Fruit fly (Drosophila melanogaster) whole organism, wandering third instar larva: ENCODE measurements around the gene CG42780.

Source experiments
- Abd-B ChIP-seq: fragments of >200 bp; optimal IDR thresholded peaks from 2 replicates; lab custom pipeline; 2017; ENCODE audit warnings: missing biosample characterization, missing genetic modification characterization
- CG32264 ChIP-seq: fragments of 200-800 bp; sonication (Bioruptor generic); optimal IDR thresholded peaks from 2 replicates; lab custom pipeline; 2016; ENCODE audit warnings: missing biosample characterization, missing genetic modification characterization
- CG9705 ChIP-seq: fragments of 200-800 bp; sonication (Bioruptor generic); optimal IDR thresholded peaks from 2 replicates; lab custom pipeline; 2018; ENCODE audit warnings: missing biosample characterization, mild to moderate bottlenecking, missing genetic modification characterization
- CrebA ChIP-seq: fragments of 200-800 bp; sonication (Bioruptor generic); optimal IDR thresholded peaks from 2 replicates; lab custom pipeline; 2016; ENCODE audit warnings: missing biosample characterization, mild to moderate bottlenecking, missing genetic modification characterization, borderline replicate concordance
- Dfd ChIP-seq: fragments of >200 bp; optimal IDR thresholded peaks from 2 replicates; lab custom pipeline; 2017; ENCODE audit warnings: missing biosample characterization, missing genetic modification characterization
- Dif ChIP-seq: fragments of 200-275, 200-300 bp; sonication (Bioruptor generic); optimal IDR thresholded peaks from 2 replicates; lab custom pipeline; 2018; ENCODE audit warnings: missing biosample characterization, missing genetic modification characterization; ENCODE audit not compliant: partially characterized antibody
- GATAd ChIP-seq: sonication (Bioruptor generic); optimal IDR thresholded peaks from 2 replicates; lab custom pipeline; 2016; ENCODE audit warnings: missing biosample characterization, missing genetic modification characterization
- HLH106 ChIP-seq: fragments of 200-800 bp; optimal IDR thresholded peaks from 3 replicates; lab custom pipeline; 2019; ENCODE audit warnings: missing biosample characterization, mild to moderate bottlenecking, missing genetic modification characterization, moderate library complexity
- Hnf4 ChIP-seq: fragments of 200-800 bp; sonication (Bioruptor generic); optimal IDR thresholded peaks from 2 replicates; lab custom pipeline; 2016; ENCODE audit warnings: missing biosample characterization, mild to moderate bottlenecking, missing genetic modification characterization
- Hr78 ChIP-seq: fragments of >200 bp; optimal IDR thresholded peaks from 2 replicates; lab custom pipeline; 2017; ENCODE audit warnings: missing biosample characterization, missing genetic modification characterization
- Hr83 ChIP-seq: fragments of 200-300 bp; sonication (Bioruptor generic); optimal IDR thresholded peaks from 2 replicates; lab custom pipeline; 2016; ENCODE audit warnings: missing biosample characterization, mild to moderate bottlenecking, missing genetic modification characterization, moderate library complexity; ENCODE audit not compliant: poor library complexity, severe bottlenecking
- Jra ChIP-seq: sonication (Bioruptor generic); optimal IDR thresholded peaks from 2 replicates; lab custom pipeline; 2016; ENCODE audit warnings: missing biosample characterization, missing genetic modification characterization
- Mio ChIP-seq: sonication (Bioruptor generic); optimal IDR thresholded peaks from 2 replicates; lab custom pipeline; 2016; ENCODE audit warnings: missing biosample characterization, missing genetic modification characterization
- Myc ChIP-seq: fragments of >200 bp; optimal IDR thresholded peaks from 2 replicates; lab custom pipeline; 2017
- N ChIP-seq: fragments of >200 bp; optimal IDR thresholded peaks from 2 replicates; lab custom pipeline; 2018; ENCODE audit warnings: missing biosample characterization, missing external identifiers, missing genetic modification characterization
- OdsH ChIP-seq: fragments of 200-800 bp; sonication (Bioruptor generic); optimal IDR thresholded peaks from 2 replicates; lab custom pipeline; 2016; ENCODE audit warnings: missing biosample characterization, mild to moderate bottlenecking, missing genetic modification characterization
- Rel ChIP-seq, 2 experiments: fragments of 200-800 bp; sonication (Bioruptor generic) in 1 of 2; optimal IDR thresholded peaks; 2 replicates in 1 of 2; 3 replicates in 1 of 2; lab custom pipeline; 2016 to 2019; ENCODE audit warnings: mild to moderate bottlenecking in 2 of 2, missing biosample characterization in 2 of 2, missing genetic modification characterization in 2 of 2, moderate library complexity in 1 of 2
- Sp1 ChIP-seq: fragments of 200-800 bp; sonication (Bioruptor generic); optimal IDR thresholded peaks from 3 replicates; lab custom pipeline; 2019; ENCODE audit warnings: missing biosample characterization, mild to moderate bottlenecking, missing genetic modification characterization, moderate library complexity
- Vsx2 ChIP-seq: fragments of 200-300, 225-300 bp; sonication (Bioruptor generic); optimal IDR thresholded peaks from 2 replicates; lab custom pipeline; 2018; ENCODE audit warnings: missing biosample characterization, missing genetic modification characterization; ENCODE audit not compliant: partially characterized antibody
- br ChIP-seq: fragments of 200-800 bp; sonication (Bioruptor generic); optimal IDR thresholded peaks from 2 replicates; lab custom pipeline; 2016; ENCODE audit warnings: missing biosample characterization, missing genetic modification characterization
- brk ChIP-seq: fragments of 200-800 bp; sonication (Bioruptor generic); optimal IDR thresholded peaks from 2 replicates; lab custom pipeline; 2016; ENCODE audit warnings: missing biosample characterization, mild to moderate bottlenecking, missing genetic modification characterization
- dl ChIP-seq, 2 experiments: fragments of 175-275, 200-275 bp in 1 of 2; fragments of 200-275 bp in 1 of 2; sonication (Bioruptor generic); optimal IDR thresholded peaks; lab custom pipeline; 2018; ENCODE audit warnings: mild to moderate bottlenecking in 2 of 2, missing biosample characterization in 2 of 2, missing genetic modification characterization in 2 of 2, moderate library complexity in 2 of 2; ENCODE audit not compliant: partially characterized antibody in 2 of 2, insufficient read depth in 1 of 2
- dmrt93B ChIP-seq: fragments of 200-800 bp; sonication (Bioruptor generic); optimal IDR thresholded peaks from 2 replicates; lab custom pipeline; 2018; ENCODE audit warnings: missing biosample characterization, mild to moderate bottlenecking, missing genetic modification characterization
- dsf ChIP-seq: sonication (Bioruptor generic); optimal IDR thresholded peaks from 2 replicates; lab custom pipeline; 2016; ENCODE audit warnings: missing biosample characterization, missing genetic modification characterization, borderline replicate concordance
- ey ChIP-seq: fragments of 200-800 bp; sonication (Bioruptor generic); optimal IDR thresholded peaks from 2 replicates; lab custom pipeline; 2016; ENCODE audit warnings: missing biosample characterization, missing genetic modification characterization
- foxo ChIP-seq, 2 experiments: fragments of 200-800 bp; sonication (Bioruptor generic); optimal IDR thresholded peaks; 2 replicates in 1 of 2; 3 replicates in 1 of 2; lab custom pipeline; 2016 to 2017; ENCODE audit warnings: missing biosample characterization in 2 of 2, missing genetic modification characterization in 2 of 2
- fru ChIP-seq: fragments of 200-800 bp; sonication (Bioruptor generic); optimal IDR thresholded peaks from 3 replicates; lab custom pipeline; 2016; ENCODE audit warnings: missing biosample characterization, mild to moderate bottlenecking, missing genetic modification characterization
- h ChIP-seq: fragments of 200-800 bp; sonication (Bioruptor generic); optimal IDR thresholded peaks from 3 replicates; lab custom pipeline; 2016; ENCODE audit warnings: missing biosample characterization, mild to moderate bottlenecking, missing genetic modification characterization
- jim ChIP-seq: fragments of 175-275, 200-325 bp; sonication (Bioruptor generic); optimal IDR thresholded peaks from 2 replicates; lab custom pipeline; 2016; ENCODE audit warnings: missing biosample characterization, mild to moderate bottlenecking, missing genetic modification characterization
- lola ChIP-seq: fragments of >200 bp; optimal IDR thresholded peaks from 2 replicates; lab custom pipeline; 2017; ENCODE audit warnings: missing biosample characterization, missing genetic modification characterization
- pan ChIP-seq: fragments of >200 bp; optimal IDR thresholded peaks from 2 replicates; lab custom pipeline; 2017
- psq ChIP-seq: fragments of 200-800 bp; sonication (Bioruptor generic); optimal IDR thresholded peaks from 3 replicates; lab custom pipeline; 2017; ENCODE audit warnings: missing biosample characterization, mild to moderate bottlenecking, missing genetic modification characterization, moderate library complexity
- rgr ChIP-seq: fragments of 200-800 bp; sonication (Bioruptor generic); optimal IDR thresholded peaks from 3 replicates; lab custom pipeline; 2016; ENCODE audit warnings: missing biosample characterization, mild to moderate bottlenecking, missing genetic modification characterization
- sage ChIP-seq: fragments of 200-800 bp; sonication (Bioruptor generic); optimal IDR thresholded peaks from 2 replicates; lab custom pipeline; 2016; ENCODE audit warnings: missing biosample characterization, mild to moderate bottlenecking, missing genetic modification characterization
- sv ChIP-seq: fragments of 200-800 bp; sonication (Bioruptor generic); optimal IDR thresholded peaks from 3 replicates; lab custom pipeline; 2016; ENCODE audit warnings: missing biosample characterization, missing genetic modification characterization
- tai ChIP-seq: sonication (Bioruptor generic); optimal IDR thresholded peaks from 2 replicates; lab custom pipeline; 2016; ENCODE audit warnings: missing biosample characterization, missing genetic modification characterization
- usp ChIP-seq: fragments of >200 bp; optimal IDR thresholded peaks from 2 replicates; lab custom pipeline; 2017; ENCODE audit warnings: missing biosample characterization, missing genetic modification characterization

Gene CG42780

DNA sequence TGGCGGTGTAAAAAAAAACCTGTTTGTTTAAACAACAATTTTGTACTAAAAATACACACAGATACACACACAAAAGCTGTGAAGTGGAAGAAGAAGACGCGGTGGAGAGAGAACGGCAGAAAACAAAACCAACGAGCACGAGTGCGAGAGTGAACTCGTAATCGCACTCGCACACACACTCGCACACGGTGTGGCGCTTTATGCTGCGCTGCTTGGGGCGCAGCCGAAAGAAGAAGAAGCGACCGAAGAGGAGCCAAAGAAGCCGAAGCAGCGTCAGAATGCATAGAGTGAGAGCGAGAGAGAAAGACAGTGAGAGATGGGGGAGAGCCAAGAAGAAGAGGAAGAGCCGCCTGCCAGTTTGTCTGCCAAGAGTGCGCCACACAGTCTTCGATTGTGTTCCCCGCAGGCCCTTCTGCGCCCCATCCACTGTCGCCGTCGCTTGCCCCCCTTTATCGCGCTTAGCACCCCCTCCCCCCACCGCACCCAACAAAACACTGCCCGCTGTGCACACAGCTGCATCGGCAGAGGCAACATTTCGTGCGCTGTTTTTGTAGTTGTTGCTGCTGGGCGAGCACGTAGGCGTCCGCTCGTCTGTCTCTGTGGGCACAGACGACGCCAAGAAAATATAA, 31.2 kb downstream of the CG42780 start:
- peak; percentile 67 for TF ChIP-seq Dif
- TF ChIP-seq rgr, result no peak
- TF ChIP-seq dl (GFP tag; optimal IDR thresholded peaks at IDR 0.05; lab: Kevin White, UChicago; ENCODE audit: insufficient read depth in 1 of 2, partially characterized antibody in 2 of 2), result peak; percentile 46 to 55
- TF ChIP-seq Myc (lab: Kevin White, UChicago), result no peak
- peak; percentile 32 for TF ChIP-seq fru (GFP tag; lab: Kevin White, UChicago)
- TF ChIP-seq CG9705, result no peak
- TF ChIP-seq tai, result no peak
- peak; percentile 36 for TF ChIP-seq Hnf4 (GFP tag; lab: Kevin White, UChicago)
- no peak for TF ChIP-seq Sp1 (GFP tag; lab: Kevin White, UChicago)
- TF ChIP-seq GATAd (GFP tag; lab: Kevin White, UChicago), result no peak
- TF ChIP-seq pan (lab: Kevin White, UChicago), result no peak
- no peak for TF ChIP-seq OdsH (GFP tag; lab: Kevin White, UChicago)
- TF ChIP-seq ey, result no peak
- TF ChIP-seq dsf, result no peak
- TF ChIP-seq psq (GFP tag; lab: Kevin White, UChicago), result peak; percentile 88
- TF ChIP-seq sage, result no peak
- no peak for TF ChIP-seq sv (GFP tag; lab: Kevin White, UChicago)
- no peak for TF ChIP-seq dmrt93B (GFP tag; lab: Kevin White, UChicago)
- TF ChIP-seq Mio, result no peak
- TF ChIP-seq h, result peak; percentile 48
- peak; percentile 80 for TF ChIP-seq jim (GFP tag; lab: Kevin White, UChicago)
- no peak for TF ChIP-seq Dfd (GFP tag; lab: Kevin White, UChicago)
- peak; percentile 28 for TF ChIP-seq CrebA (GFP tag; lab: Kevin White, UChicago)
- TF ChIP-seq Hr83 (GFP tag; lab: Kevin White, UChicago), result peak; percentile 42

DNA sequence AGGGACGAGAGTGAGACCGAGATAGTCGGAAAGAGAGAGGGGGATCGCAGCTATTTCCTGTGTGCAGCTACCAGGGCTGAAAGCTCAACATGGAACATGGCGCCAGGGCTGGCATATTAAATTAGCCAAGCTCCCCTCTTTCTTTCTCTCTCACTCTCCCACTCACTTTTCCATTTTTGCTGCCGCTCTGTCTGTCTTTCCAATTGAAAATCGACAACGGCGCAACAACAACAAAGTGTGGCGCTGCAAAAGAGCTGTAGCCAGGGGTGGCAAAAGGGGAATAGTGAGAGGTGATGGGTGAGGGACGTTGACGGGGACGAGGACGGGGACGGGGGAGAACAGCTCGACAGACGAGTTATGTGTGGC, 31.7 kb downstream of the CG42780 start:
- TF ChIP-seq CG9705, result no peak
- no peak for TF ChIP-seq Hr78 (GFP tag; lab: Kevin White, UChicago)
- TF ChIP-seq rgr, result peak; percentile 27
- TF ChIP-seq sage, result no peak
- TF ChIP-seq Hr83 (GFP tag; lab: Kevin White, UChicago), result peak; percentile 22
- TF ChIP-seq CrebA (GFP tag; lab: Kevin White, UChicago), result no peak
- TF ChIP-seq Sp1 (GFP tag; lab: Kevin White, UChicago), result peak; percentile 26
- no peak for TF ChIP-seq Dfd (GFP tag; lab: Kevin White, UChicago)
- no peak for TF ChIP-seq CG32264 (GFP tag; lab: Kevin White, UChicago)
- peak in 1 of 2 experiments; percentile 47 for TF ChIP-seq foxo (GFP tag; optimal IDR thresholded peaks at IDR 0.05; lab: Kevin White, UChicago)
- TF ChIP-seq OdsH (GFP tag; lab: Kevin White, UChicago), result peak; percentile 39
- peak; percentile 52 for TF ChIP-seq ey
- TF ChIP-seq fru (GFP tag; lab: Kevin White, UChicago), result peak; percentile 58
- TF ChIP-seq Abd-B (GFP tag; lab: Kevin White, UChicago), result no peak
- TF ChIP-seq N (GFP tag; lab: Kevin White, UChicago), result no peak
- no peak for TF ChIP-seq Myc (lab: Kevin White, UChicago)
- TF ChIP-seq Dif, result no peak
- TF ChIP-seq usp (GFP tag; lab: Kevin White, UChicago), result no peak
- no peak for TF ChIP-seq h
- TF ChIP-seq brk (GFP tag; lab: Kevin White, UChicago), result no peak
- no peak for TF ChIP-seq jim (GFP tag; lab: Kevin White, UChicago)
- TF ChIP-seq br (GFP tag; lab: Kevin White, UChicago), result peak; percentile 26
- no peak for TF ChIP-seq lola (GFP tag; lab: Kevin White, UChicago)
- no peak for TF ChIP-seq dl (GFP tag; optimal IDR thresholded peaks at IDR 0.05; lab: Kevin White, UChicago; ENCODE audit: insufficient read depth in 1 of 2, partially characterized antibody in 2 of 2)
- no peak for TF ChIP-seq Rel (GFP tag; optimal IDR thresholded peaks at IDR 0.05; lab: Kevin White, UChicago)
- peak; percentile 83 for TF ChIP-seq Rel (tag; optimal IDR thresholded peaks at IDR 0.05; lab: Kevin White, UChicago)
- no peak for TF ChIP-seq pan (lab: Kevin White, UChicago)
- TF ChIP-seq dmrt93B (GFP tag; lab: Kevin White, UChicago), result peak; percentile 41
- TF ChIP-seq Jra (GFP tag; lab: Kevin White, UChicago), result no peak
- peak; percentile 61 for TF ChIP-seq HLH106
- TF ChIP-seq Hnf4 (GFP tag; lab: Kevin White, UChicago), result no peak
- TF ChIP-seq psq (GFP tag; lab: Kevin White, UChicago), result no peak
- peak; percentile 88 for TF ChIP-seq Vsx2
